Worm (Caenorhabditis elegans): ENCODE measurements around the gene ZK899.3.

The ZK899.3 gene

ce11 chrX:9465722-9466132 is 12.8 kb downstream of the ZK899.3 start (continued):
- TF ChIP-seq hlh-8 (tag; optimal IDR thresholded peaks at IDR 0.05): no peak
- no peak for TF ChIP-seq ama-1 (optimal IDR thresholded peaks at IDR 0.05)
- TF ChIP-seq C08G9.2 (tag; optimal IDR thresholded peaks at IDR 0.05): peak; percentile 70
- TF ChIP-seq npax-4 (tag; optimal IDR thresholded peaks at IDR 0.05): no peak
- TF ChIP-seq zip-5 (tag; optimal IDR thresholded peaks at IDR 0.05): no peak
- peak; percentile 23 for TF ChIP-seq unc-86 (tag; optimal IDR thresholded peaks at IDR 0.05)
- TF ChIP-seq unc-55 (GFP tag; optimal IDR thresholded peaks at IDR 0.05): peak; percentile 80
- peak; percentile 27 for TF ChIP-seq dmd-4 (tag; optimal IDR thresholded peaks at IDR 0.05; ENCODE audit: borderline replicate concordance)
- peak; percentile 1 for TF ChIP-seq gmeb-2 (tag; optimal IDR thresholded peaks at IDR 0.05)
- peak; percentile 21 for TF ChIP-seq pat-9 (tag; optimal IDR thresholded peaks at IDR 0.05)
- peak; percentile 92 for TF ChIP-seq pax-1 (tag; optimal IDR thresholded peaks at IDR 0.05)
- no peak for TF ChIP-seq hlh-13 (GFP tag; optimal IDR thresholded peaks at IDR 0.05)
- no peak for TF ChIP-seq eyg-1 (tag; optimal IDR thresholded peaks at IDR 0.05)
- no peak for TF ChIP-seq ceh-22 (tag; optimal IDR thresholded peaks at IDR 0.05)
- TF ChIP-seq lin-11 (tag; optimal IDR thresholded peaks at IDR 0.05): no peak
- TF ChIP-seq ceh-45 (GFP tag; IDR thresholded peaks at IDR 0.05): no peak
- TF ChIP-seq tbx-2 (tag; optimal IDR thresholded peaks at IDR 0.05): peak; percentile 85
- peak; percentile 60 for TF ChIP-seq syd-9 (tag; optimal IDR thresholded peaks at IDR 0.05)
- TF ChIP-seq ztf-16 (tag; optimal IDR thresholded peaks at IDR 0.05): peak; percentile 67

ce11 chrX:9467573-9467972 is 14.6 kb downstream of the ZK899.3 start:
- TF ChIP-seq K02D7.2 (tag; optimal IDR thresholded peaks at IDR 0.05) (peak; percentile 70), unc-55 (GFP tag; optimal IDR thresholded peaks at IDR 0.05) (no peak), fax-1 (tag; optimal IDR thresholded peaks at IDR 0.05) (peak; percentile 78), ceh-6 (GFP tag; optimal IDR thresholded peaks at IDR 0.05) (peak; percentile 83), nhr-11 (tag; optimal IDR thresholded peaks at IDR 0.05) (no peak), K09A11.1 (tag; optimal IDR thresholded peaks at IDR 0.05; ENCODE audit: insufficient read depth) (peak; percentile 94), ceh-30 (tag; optimal IDR thresholded peaks at IDR 0.05) (peak; percentile 51), pros-1 (tag; optimal IDR thresholded peaks at IDR 0.05) (peak; percentile 80), C08G9.2 (tag; optimal IDR thresholded peaks at IDR 0.05) (peak; percentile 61), ref-2 (tag; optimal IDR thresholded peaks at IDR 0.05) (peak; percentile 40), odd-2 (tag; optimal IDR thresholded peaks at IDR 0.05) (peak; percentile 71), tbx-2 (tag; optimal IDR thresholded peaks at IDR 0.05) (peak; percentile 78), hlh-13 (GFP tag; optimal IDR thresholded peaks at IDR 0.05) (peak; percentile 79), pqm-1 (tag; optimal IDR thresholded peaks at IDR 0.05) (peak; percentile 11), fkh-6 (tag; optimal IDR thresholded peaks at IDR 0.05) (peak; percentile 80), ceh-18 (tag; optimal IDR thresholded peaks at IDR 0.05) (peak; percentile 90), madf-2 (tag; optimal IDR thresholded peaks at IDR 0.05) (peak; percentile 85), hlh-8 (tag; optimal IDR thresholded peaks at IDR 0.05) (peak; percentile 49), gmeb-2 (tag; optimal IDR thresholded peaks at IDR 0.05) (peak; percentile 87), ceh-24 (tag; optimal IDR thresholded peaks at IDR 0.05) (peak; percentile 67), ceh-9 (tag; optimal IDR thresholded peaks at IDR 0.05) (peak; percentile 26), unc-86 (tag; optimal IDR thresholded peaks at IDR 0.05) (peak; percentile 86), elt-2 (tag; optimal IDR thresholded peaks at IDR 0.05) (peak; percentile 88), pha-2 (tag; optimal IDR thresholded peaks at IDR 0.05) (peak; percentile 87), ceh-31 (tag; optimal IDR thresholded peaks at IDR 0.05) (peak; percentile 70), fkh-10 (GFP tag; optimal IDR thresholded peaks at IDR 0.05) (no peak), ttx-3 (tag; optimal IDR thresholded peaks at IDR 0.05) (peak; percentile 89), pax-1 (tag; optimal IDR thresholded peaks at IDR 0.05) (peak; percentile 54), T23F11.4 (GFP tag; optimal IDR thresholded peaks at IDR 0.05) (peak; percentile 78), sox-4 (tag; optimal IDR thresholded peaks at IDR 0.05) (peak; percentile 77), nfya-1 (tag; optimal IDR thresholded peaks at IDR 0.05) (peak; percentile 72), sox-2 (GFP tag; IDR thresholded peaks at IDR 0.05) (peak; percentile 89), dmd-4 (tag; optimal IDR thresholded peaks at IDR 0.05; ENCODE audit: borderline replicate concordance) (peak; percentile 74), mec-3 (tag; optimal IDR thresholded peaks at IDR 0.05; ENCODE audit: borderline replicate concordance) (no peak), unc-42 (tag; optimal IDR thresholded peaks at IDR 0.05) (peak; percentile 45), hlh-15 (tag; optimal IDR thresholded peaks at IDR 0.05) (peak; percentile 82), ceh-14 (tag; optimal IDR thresholded peaks at IDR 0.05) (peak; percentile 90), rnt-1 (tag; optimal IDR thresholded peaks at IDR 0.05) (peak; percentile 69), hlh-30 (tag; optimal IDR thresholded peaks at IDR 0.05; ENCODE audit: insufficient read depth) (peak; percentile 27), dve-1 (tag; optimal IDR thresholded peaks at IDR 0.05) (peak; percentile 91)

Data from whole organism, late embryonic.